Fruit fly (Drosophila melanogaster): ENCODE results near the gene fng.

Gene fng

DNA sequence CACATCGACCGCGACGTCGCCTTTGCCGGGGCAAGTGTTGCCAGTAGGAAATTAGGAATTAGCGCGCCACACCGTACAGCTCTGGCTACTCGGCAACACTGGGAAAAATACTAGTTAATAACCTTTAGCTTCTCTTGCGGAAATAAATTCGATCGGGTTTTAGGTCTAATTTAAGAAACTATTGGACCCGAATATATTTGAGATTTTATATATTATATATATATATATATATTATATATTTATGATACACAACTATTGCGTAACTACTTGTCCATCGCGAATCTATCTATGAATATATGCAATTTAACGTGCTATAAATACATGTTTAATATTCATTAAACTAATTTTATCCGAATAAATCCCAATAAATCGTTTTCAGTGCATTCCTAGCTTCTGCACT, 34.9 kb downstream of the fng start:
- TF ChIP-seq Hr78 (GFP tag; optimal IDR thresholded peaks at IDR 0.05) (no peak), Myc (optimal IDR thresholded peaks at IDR 0.05) (no peak), sv (GFP tag; optimal IDR thresholded peaks at IDR 0.05) (no peak), Vsx2 (GFP tag; optimal IDR thresholded peaks at IDR 0.05; ENCODE audit: partially characterized antibody) (no peak), CG9705 (GFP tag; optimal IDR thresholded peaks at IDR 0.05) (no peak), N (GFP tag; optimal IDR thresholded peaks at IDR 0.05) (no peak), h (GFP tag; optimal IDR thresholded peaks at IDR 0.05) (no peak), CrebA (GFP tag; optimal IDR thresholded peaks at IDR 0.05; ENCODE audit: borderline replicate concordance) (no peak), GATAd (GFP tag; optimal IDR thresholded peaks at IDR 0.05) (no peak), OdsH (GFP tag; optimal IDR thresholded peaks at IDR 0.05) (no peak), Hr83 (GFP tag; optimal IDR thresholded peaks at IDR 0.05; ENCODE audit: poor library complexity, severe bottlenecking) (no peak), jim (GFP tag; optimal IDR thresholded peaks at IDR 0.05) (no peak), Jra (GFP tag; optimal IDR thresholded peaks at IDR 0.05) (no peak)

DNA sequence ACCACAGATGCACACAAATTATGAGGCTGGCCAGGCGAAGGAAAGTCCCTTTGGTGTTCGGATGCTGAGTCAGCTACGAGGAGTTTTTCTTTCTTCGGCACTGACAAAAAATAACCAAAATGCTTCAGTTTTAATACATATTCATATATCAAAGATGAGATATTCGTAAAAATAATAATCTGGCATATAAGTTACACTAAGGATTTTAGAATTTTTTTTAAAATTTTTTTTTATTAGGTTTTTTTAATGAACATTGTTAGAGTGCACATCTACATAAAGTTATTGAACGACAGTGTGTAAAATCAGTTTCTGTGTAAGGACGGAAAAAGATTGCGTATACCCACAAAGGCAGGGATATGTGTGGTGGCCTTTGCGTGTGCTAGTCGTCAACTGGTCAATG, 42.4 kb downstream of the fng start:
- TF ChIP-seq ey (GFP tag; optimal IDR thresholded peaks at IDR 0.05) (no peak), usp (GFP tag; optimal IDR thresholded peaks at IDR 0.05) (no peak), Myc (optimal IDR thresholded peaks at IDR 0.05) (no peak), lola (GFP tag; optimal IDR thresholded peaks at IDR 0.05) (no peak), Rel (GFP tag; optimal IDR thresholded peaks at IDR 0.05) (no peak), Rel (tag; optimal IDR thresholded peaks at IDR 0.05) (no peak), fru (GFP tag; optimal IDR thresholded peaks at IDR 0.05) (no peak), sage (GFP tag; optimal IDR thresholded peaks at IDR 0.05) (no peak), br (GFP tag; optimal IDR thresholded peaks at IDR 0.05) (no peak), Jra (GFP tag; optimal IDR thresholded peaks at IDR 0.05) (no peak)

DNA sequence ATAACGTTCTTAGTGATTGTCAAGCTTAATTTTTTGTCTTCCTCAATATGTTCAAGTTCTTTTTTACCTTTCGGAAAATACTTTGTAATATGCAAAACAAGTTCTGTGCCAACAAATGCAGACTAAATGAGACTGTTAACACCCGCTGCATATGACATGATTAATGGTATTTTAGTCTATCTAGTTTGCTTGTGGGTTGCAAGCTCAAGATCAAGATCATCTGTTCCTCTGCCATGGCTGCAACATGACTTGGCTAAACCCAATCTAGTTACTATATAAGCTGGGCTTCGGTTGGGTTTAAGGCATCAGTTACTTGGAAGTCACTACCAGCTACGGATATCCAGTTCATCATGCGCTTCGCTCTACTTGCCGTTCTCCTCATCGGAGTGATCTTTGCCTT, 43.8 kb downstream of the fng start, which contains the start of gene CG11458:
Gene CG11458, plus strand, starts transcription at position 301 of the 400 bp plus-strand sequence.
- TF ChIP-seq pan (optimal IDR thresholded peaks at IDR 0.05) (no peak), ey (GFP tag; optimal IDR thresholded peaks at IDR 0.05) (no peak), usp (GFP tag; optimal IDR thresholded peaks at IDR 0.05) (no peak), Rel (GFP tag; optimal IDR thresholded peaks at IDR 0.05) (no peak), Rel (tag; optimal IDR thresholded peaks at IDR 0.05) (no peak), OdsH (GFP tag; optimal IDR thresholded peaks at IDR 0.05) (no peak), Jra (GFP tag; optimal IDR thresholded peaks at IDR 0.05) (no peak), CG32264 (GFP tag; optimal IDR thresholded peaks at IDR 0.05) (no peak), sage (GFP tag; optimal IDR thresholded peaks at IDR 0.05) (no peak), Hnf4 (GFP tag; optimal IDR thresholded peaks at IDR 0.05) (no peak), Myc (optimal IDR thresholded peaks at IDR 0.05) (no peak), CG9705 (GFP tag; optimal IDR thresholded peaks at IDR 0.05) (no peak), Dfd (GFP tag; optimal IDR thresholded peaks at IDR 0.05) (no peak), br (GFP tag; optimal IDR thresholded peaks at IDR 0.05) (no peak), fru (GFP tag; optimal IDR thresholded peaks at IDR 0.05) (no peak), CrebA (GFP tag; optimal IDR thresholded peaks at IDR 0.05; ENCODE audit: borderline replicate concordance) (no peak), rgr (GFP tag; optimal IDR thresholded peaks at IDR 0.05) (no peak), Sp1 (GFP tag; optimal IDR thresholded peaks at IDR 0.05) (no peak), N (GFP tag; optimal IDR thresholded peaks at IDR 0.05) (no peak), HLH106 (tag; optimal IDR thresholded peaks at IDR 0.05) (no peak), Vsx2 (GFP tag; optimal IDR thresholded peaks at IDR 0.05; ENCODE audit: partially characterized antibody) (no peak)

DNA sequence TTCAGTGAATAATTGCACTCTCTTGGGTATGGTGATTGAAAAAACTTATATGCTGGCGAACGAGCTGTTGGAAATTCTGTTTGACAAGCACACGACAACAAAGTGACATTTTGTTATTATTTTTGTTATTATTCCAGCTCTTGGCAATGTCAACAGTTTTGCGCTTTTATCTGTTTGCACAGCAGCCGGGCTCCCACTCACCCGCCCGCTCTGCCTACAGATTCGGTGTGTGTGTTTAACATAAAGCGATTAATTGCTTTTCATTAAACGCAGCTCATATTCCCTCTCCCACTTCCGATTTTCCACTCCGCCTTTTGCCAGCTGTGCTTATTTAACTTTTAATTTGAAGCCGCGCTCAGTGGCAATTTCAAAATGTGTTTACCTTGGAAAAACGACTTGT, 48.3 kb downstream of the fng start:
- TF ChIP-seq Hr83 (GFP tag; optimal IDR thresholded peaks at IDR 0.05; ENCODE audit: poor library complexity, severe bottlenecking) (peak; percentile 38), sage (GFP tag; optimal IDR thresholded peaks at IDR 0.05) (no peak)

DNA sequence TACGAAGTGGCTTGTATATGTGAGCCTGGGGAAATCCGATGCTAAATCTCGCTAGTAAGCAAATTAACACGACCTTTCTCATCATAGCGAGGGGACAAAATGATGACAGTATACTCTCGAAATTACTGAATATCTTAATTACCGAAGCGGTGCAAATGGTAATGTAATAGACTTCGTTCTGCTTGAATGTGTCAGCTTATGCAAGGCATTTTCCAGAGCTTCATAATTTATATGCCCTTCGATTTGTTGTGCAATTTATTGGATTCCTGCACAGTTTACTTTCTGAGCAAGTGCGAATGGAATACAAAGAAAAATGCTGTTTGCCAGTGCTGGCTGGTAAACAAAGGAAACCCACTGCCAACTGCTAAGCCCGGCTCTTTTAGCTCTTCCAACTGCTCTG, 52.0 kb downstream of the fng start, which contains the start of the genes Sfp77F and CG43931:
Gene Sfp77F, minus strand, starts transcription at position 101 of the 400 bp plus-strand sequence.
Gene CG43931, plus strand, starts transcription at position 241 of the 400 bp plus-strand sequence.
- TF ChIP-seq CG9705 (GFP tag; optimal IDR thresholded peaks at IDR 0.05) (no peak), Sp1 (GFP tag; optimal IDR thresholded peaks at IDR 0.05) (no peak), ey (GFP tag; optimal IDR thresholded peaks at IDR 0.05) (no peak), Dfd (GFP tag; optimal IDR thresholded peaks at IDR 0.05) (no peak), Vsx2 (GFP tag; optimal IDR thresholded peaks at IDR 0.05; ENCODE audit: partially characterized antibody) (no peak), foxo (GFP tag; optimal IDR thresholded peaks at IDR 0.05) (no peak), N (GFP tag; optimal IDR thresholded peaks at IDR 0.05) (no peak), brk (GFP tag; optimal IDR thresholded peaks at IDR 0.05) (no peak), Hr83 (GFP tag; optimal IDR thresholded peaks at IDR 0.05; ENCODE audit: poor library complexity, severe bottlenecking) (no peak), CrebA (GFP tag; optimal IDR thresholded peaks at IDR 0.05; ENCODE audit: borderline replicate concordance) (no peak), jim (GFP tag; optimal IDR thresholded peaks at IDR 0.05) (no peak), Myc (optimal IDR thresholded peaks at IDR 0.05) (no peak), Rel (GFP tag; optimal IDR thresholded peaks at IDR 0.05) (no peak), Rel (tag; optimal IDR thresholded peaks at IDR 0.05) (no peak), Hnf4 (GFP tag; optimal IDR thresholded peaks at IDR 0.05) (no peak), GATAd (GFP tag; optimal IDR thresholded peaks at IDR 0.05) (no peak), tai (GFP tag; optimal IDR thresholded peaks at IDR 0.05) (no peak), dsf (GFP tag; optimal IDR thresholded peaks at IDR 0.05; ENCODE audit: borderline replicate concordance) (no peak), sv (GFP tag; optimal IDR thresholded peaks at IDR 0.05) (no peak), psq (GFP tag; optimal IDR thresholded peaks at IDR 0.05) (no peak), usp (GFP tag; optimal IDR thresholded peaks at IDR 0.05) (no peak)
